Worm (Caenorhabditis elegans): ENCODE data around the gene ggtb-1.

Gene ggtb-1

ce11 chrIII:7101814-7102477, 31.6 kb upstream of the ggtb-1 start (continued):
- TF ChIP-seq attf-6 (GFP tag; IDR thresholded peaks at IDR 0.05) = peak; percentile 90
- no peak for TF ChIP-seq F22D6.2 (tag; optimal IDR thresholded peaks at IDR 0.05)
- no peak for TF ChIP-seq attf-3 (GFP tag; conservative IDR thresholded peaks at IDR 0.05)
- no peak for TF ChIP-seq nhr-179 (tag; optimal IDR thresholded peaks at IDR 0.05)
- no peak for TF ChIP-seq Y53F4B.3 (GFP tag; IDR thresholded peaks at IDR 0.05)
- no peak for TF ChIP-seq bed-1 (GFP tag; IDR thresholded peaks at IDR 0.05)
- no peak for TF ChIP-seq F57A8.1 (GFP tag; optimal IDR thresholded peaks at IDR 0.05)
- TF ChIP-seq ceh-100 (GFP tag; IDR thresholded peaks at IDR 0.05) = peak; percentile 35
- TF ChIP-seq dpff-1 (tag; optimal IDR thresholded peaks at IDR 0.05) = no peak
- TF ChIP-seq snpc-4 (GFP tag; optimal IDR thresholded peaks at IDR 0.05) = peak; percentile 37
- TF ChIP-seq snpc-4 (tag; optimal IDR thresholded peaks at IDR 0.05) = peak in 1 of 4 experiments; percentile 71
- TF ChIP-seq Y79H2A.3 (GFP tag; conservative IDR thresholded peaks at IDR 0.05) = peak; percentile 95
- TF ChIP-seq rpc-1 (optimal IDR thresholded peaks at IDR 0.05) = no peak
- TF ChIP-seq rpc-1 (tag; optimal IDR thresholded peaks at IDR 0.05) = peak; percentile 6
- 0 out of 2 replicates have a peak, but pooled peaks have one; percentile 22 for TF ChIP-seq nfya-2 (GFP tag; IDR thresholded peaks at IDR 0.05)
- TF ChIP-seq ztf-6 (GFP tag; IDR thresholded peaks at IDR 0.05) = no peak
- TF ChIP-seq zim-3 (tag; optimal IDR thresholded peaks at IDR 0.05) = no peak
- TF ChIP-seq die-1 (tag; optimal IDR thresholded peaks at IDR 0.05) = no peak
- TF ChIP-seq F52B5.7 (tag; optimal IDR thresholded peaks at IDR 0.05) = peak; percentile 72
- no peak for TF ChIP-seq nhr-90 (tag; optimal IDR thresholded peaks at IDR 0.05)
- peak; percentile 73 for TF ChIP-seq dox-1 (GFP tag; IDR thresholded peaks at IDR 0.05)
- no peak for TF ChIP-seq dpl-1 (GFP tag; optimal IDR thresholded peaks at IDR 0.05)
- TF ChIP-seq tlf-1 (GFP tag; optimal IDR thresholded peaks at IDR 0.05) = peak; percentile 82
- peak; percentile 70; the same call in 1 of the 2 replicates for TF ChIP-seq F39B2.1 (GFP tag; IDR thresholded peaks at IDR 0.05)
- no peak; the same call in 1 of the 2 replicates for TF ChIP-seq B0019.2 (GFP tag; conservative IDR thresholded peaks at IDR 0.05)
- no peak for TF ChIP-seq hlh-26 (GFP tag; conservative IDR thresholded peaks at IDR 0.05)
- peak; percentile 51 for TF ChIP-seq efl-1 (GFP tag; optimal IDR thresholded peaks at IDR 0.05)
- peak; percentile 23; the same call in 1 of the 2 replicates for TF ChIP-seq lir-1 (GFP tag; conservative IDR thresholded peaks at IDR 0.05)
- no peak for TF ChIP-seq lin-35 (GFP tag; optimal IDR thresholded peaks at IDR 0.05)
- TF ChIP-seq snpc-1.3 (tag; optimal IDR thresholded peaks at IDR 0.05; ENCODE audit: insufficient read depth) = peak; percentile 67
- TF ChIP-seq ets-4 (GFP tag; optimal IDR thresholded peaks at IDR 0.05) = no peak
- no peak; the same call in 1 of the 2 replicates for TF ChIP-seq nfyb-1 (GFP tag; IDR thresholded peaks at IDR 0.05)
- TF ChIP-seq lsl-1 (GFP tag; optimal IDR thresholded peaks at IDR 0.05) = peak; percentile 59
- peak; percentile 8 for TF ChIP-seq him-1 (tag; optimal IDR thresholded peaks at IDR 0.05)
- TF ChIP-seq pbrm-1 (GFP tag; IDR thresholded peaks at IDR 0.05) = peak; percentile 66
- TF ChIP-seq atf-7 (tag; optimal IDR thresholded peaks at IDR 0.05) = peak; percentile 24
- TF ChIP-seq Y56A3A.18 (GFP tag; IDR thresholded peaks at IDR 0.05) = peak; percentile 75
- no peak for TF ChIP-seq nhr-80 (tag; optimal IDR thresholded peaks at IDR 0.05)
- no peak for TF ChIP-seq sptf-2 (GFP tag; optimal IDR thresholded peaks at IDR 0.05)
- no peak for TF ChIP-seq F57C9.4 (tag; optimal IDR thresholded peaks at IDR 0.05)
- TF ChIP-seq lin-40 (tag; optimal IDR thresholded peaks at IDR 0.05) = no peak
- TF ChIP-seq pha-4 (tag; optimal IDR thresholded peaks at IDR 0.05) = no peak
- no peak for TF ChIP-seq tbx-9 (tag; optimal IDR thresholded peaks at IDR 0.05; ENCODE audit: borderline replicate concordance)
- TF ChIP-seq repo-1 (tag; optimal IDR thresholded peaks at IDR 0.05) = peak; percentile 43
- TF ChIP-seq rec-8 (tag; optimal IDR thresholded peaks at IDR 0.05) = no peak
- no peak for TF ChIP-seq sdz-38 (tag; optimal IDR thresholded peaks at IDR 0.05)
- no peak for TF ChIP-seq lsy-27 (tag; optimal IDR thresholded peaks at IDR 0.05; ENCODE audit: borderline replicate concordance, insufficient read depth)
- TF ChIP-seq F55B11.4 (tag; optimal IDR thresholded peaks at IDR 0.05; ENCODE audit: borderline replicate concordance, insufficient read depth) = no peak
